Fruit fly (Drosophila melanogaster) Kc167 (cell line): ENCODE results near the gene CG3652.

ENCODE experiments used
- Sin3A ChIP-seq: fragments of >200 bp; optimal IDR thresholded peaks from 2 replicates; lab custom pipeline; 2018; ENCODE audit warnings: missing external identifiers
- h ChIP-seq: fragments of >200 bp; optimal IDR thresholded peaks from 3 replicates; lab custom pipeline; 2018; ENCODE audit warnings: missing external identifiers
- psq ChIP-seq: fragments of >200 bp; optimal IDR thresholded peaks from 2 replicates; lab custom pipeline; 2017; ENCODE audit warnings: missing external identifiers
- ttk ChIP-seq: sonication (Bioruptor generic); optimal IDR thresholded peaks from 2 replicates; lab custom pipeline; 2017; ENCODE audit warnings: missing external identifiers

dm6 chr2L:4418819-4419218, 25.1 kb upstream of the CG3652 start:
- TF ChIP-seq ttk (no peak), h (lab: Kevin White, UChicago) (no peak), psq (lab: Kevin White, UChicago) (no peak), Sin3A (lab: Kevin White, UChicago) (no peak)
